Fruit fly (Drosophila melanogaster): Measurements from ENCODE around the gene CG5282.

CG5282 gene

DNA sequence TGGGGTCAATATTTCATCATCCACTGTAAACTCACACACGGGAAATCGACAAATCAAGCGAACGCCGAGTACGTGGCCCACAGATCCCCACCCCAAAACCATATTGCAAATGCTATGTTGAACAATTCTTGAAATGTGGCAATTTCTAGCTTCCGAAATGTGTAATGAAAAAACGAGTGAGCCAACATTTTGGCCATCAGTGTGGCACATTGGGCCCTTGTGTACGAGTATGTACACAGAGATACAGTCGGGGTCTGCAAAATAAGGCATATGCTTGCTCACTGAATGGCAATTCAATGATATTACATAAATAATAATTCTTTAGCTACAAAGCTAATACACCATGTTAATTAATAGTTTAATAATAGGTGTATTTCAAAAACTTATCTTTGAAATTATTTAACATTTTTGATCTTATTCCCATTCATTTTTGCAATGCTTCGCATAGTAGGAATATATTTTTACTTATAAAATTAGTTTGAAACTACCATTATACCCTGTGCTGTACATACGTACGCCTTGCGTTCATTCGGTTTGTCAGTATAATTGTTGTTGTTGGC lies 26.2 kb downstream of the CG5282 start (continued):
- TF ChIP-seq CG1832 (GFP tag; optimal IDR thresholded peaks at IDR 0.05) (no peak), lilli (GFP tag; optimal IDR thresholded peaks at IDR 0.05) (peak; percentile 90), CG1647 (GFP tag; optimal IDR thresholded peaks at IDR 0.05) (peak; percentile 75), tna (GFP tag; IDR thresholded peaks at IDR 0.05; ENCODE audit: partially characterized antibody) (no peak), CG10654 (GFP tag; optimal IDR thresholded peaks at IDR 0.05) (peak; percentile 83), cwo (GFP tag; optimal IDR thresholded peaks at IDR 0.05) (peak; percentile 85), Sry-δ (GFP tag; optimal IDR thresholded peaks at IDR 0.05) (peak; percentile 31), ab (GFP tag; optimal IDR thresholded peaks at IDR 0.05) (peak; percentile 82), Atf3 (GFP tag; optimal IDR thresholded peaks at IDR 0.05) (peak; percentile 69), unpg (GFP tag; optimal IDR thresholded peaks at IDR 0.05) (peak; percentile 88), CG31441 (GFP tag; IDR thresholded peaks at IDR 0.05) (peak; percentile 93), sc (optimal IDR thresholded peaks at IDR 0.05) (no peak), sc (GFP tag; optimal IDR thresholded peaks at IDR 0.05) (peak; percentile 64), CG7271 (tag; optimal IDR thresholded peaks at IDR 0.05) (no peak), caup (GFP tag; optimal IDR thresholded peaks at IDR 0.05; ENCODE audit: severe bottlenecking) (peak; percentile 85), ttk (GFP tag; IDR thresholded peaks at IDR 0.05) (peak; percentile 66), CG33557 (GFP tag; optimal IDR thresholded peaks at IDR 0.05) (peak; percentile 63), CG15269 (tag; optimal IDR thresholded peaks at IDR 0.05) (peak; percentile 94), Chrac-16 (GFP tag; optimal IDR thresholded peaks at IDR 0.05) (peak; percentile 84), Lhr (GFP tag; optimal IDR thresholded peaks at IDR 0.05) (peak; percentile 40), CG17829 (tag; optimal IDR thresholded peaks at IDR 0.05) (peak; percentile 87), Scr (GFP tag; IDR thresholded peaks at IDR 0.05; ENCODE audit: partially characterized antibody) (no peak), Camta (GFP tag; optimal IDR thresholded peaks at IDR 0.05) (peak; percentile 72), so (GFP tag; IDR thresholded peaks at IDR 0.05) (peak; percentile 73), MESR4 (GFP tag; optimal IDR thresholded peaks at IDR 0.05) (peak; percentile 12), CG8478 (optimal IDR thresholded peaks at IDR 0.05) (no peak), slou (GFP tag; optimal IDR thresholded peaks at IDR 0.05) (peak; percentile 82), Max (GFP tag; optimal IDR thresholded peaks at IDR 0.05) (peak; percentile 86), CG11085 (GFP tag; IDR thresholded peaks at IDR 0.05) (peak; percentile 77), cato (GFP tag; optimal IDR thresholded peaks at IDR 0.05; ENCODE audit: borderline replicate concordance) (peak; percentile 58), CG15696 (tag; optimal IDR thresholded peaks at IDR 0.05) (peak; percentile 77), CG10565 (GFP tag; optimal IDR thresholded peaks at IDR 0.05) (no peak), kni (GFP tag; optimal IDR thresholded peaks at IDR 0.05) (peak; percentile 37), Pdp1 (GFP tag; optimal IDR thresholded peaks at IDR 0.05) (peak; percentile 81 to 88), Dfd (GFP tag; optimal IDR thresholded peaks at IDR 0.05) (no peak), CG30403 (GFP tag; optimal IDR thresholded peaks at IDR 0.05) (peak; percentile 92), CG4328 (GFP tag; optimal IDR thresholded peaks at IDR 0.05) (peak; percentile 87), CG8089 (GFP tag; optimal IDR thresholded peaks at IDR 0.05) (peak; percentile 67), NFAT (GFP tag; IDR thresholded peaks at IDR 0.05) (peak; percentile 79), disco-r (GFP tag; optimal IDR thresholded peaks at IDR 0.05) (peak; percentile 52), Dad (GFP tag; optimal IDR thresholded peaks at IDR 0.05) (peak; percentile 33), GATAe (GFP tag; conservative IDR thresholded peaks at IDR 0.05) (peak; percentile 57; the same call in 1 of the 2 replicates), CG10959 (GFP tag; IDR thresholded peaks at IDR 0.05) (peak; percentile 44; the same call in 1 of the 2 replicates), aop (GFP tag; IDR thresholded peaks at IDR 0.05) (no peak; the same call in 1 of the 2 replicates), CG15073 (GFP tag; optimal IDR thresholded peaks at IDR 0.05) (peak; percentile 99), Ets97D (GFP tag; optimal IDR thresholded peaks at IDR 0.05) (peak; percentile 25), cg (GFP tag; optimal IDR thresholded peaks at IDR 0.05) (no peak), Dip2 (GFP tag; IDR thresholded peaks at IDR 0.05) (no peak), cas (GFP tag; IDR thresholded peaks at IDR 0.05) (peak; percentile 78), usp (GFP tag; optimal IDR thresholded peaks at IDR 0.05) (no peak)

Data from whole organism, embryonic.